Fruit fly (Drosophila melanogaster) whole organism, embryonic: ENCODE measurements around the gene OtopLc.

ENCODE experiments used
- Adf1 ChIP-seq: fragments of 200-800 bp; sonication (Bioruptor generic); IDR thresholded peaks from 2 replicates; pipeline ENCODE4 v1.3.6; 2022; ENCODE audit warnings: missing biosample characterization, missing genetic modification characterization
- CG10366 ChIP-seq: fragments of 200-800 bp; sonication (Bioruptor generic); IDR thresholded peaks from 2 replicates; pipeline ENCODE4 v1.3.6; 2022; ENCODE audit warnings: missing biosample characterization, missing genetic modification characterization
- CG10462 ChIP-seq: fragments of 200-800 bp; sonication (Bioruptor generic); optimal IDR thresholded peaks from 2 replicates; lab custom pipeline; 2016; ENCODE audit warnings: missing biosample characterization, missing genetic modification characterization
- CG10543 ChIP-seq: fragments of 200-800 bp; sonication (Bioruptor generic); optimal IDR thresholded peaks from 3 replicates; lab custom pipeline; 2017; ENCODE audit warnings: missing biosample characterization, mild to moderate bottlenecking, missing genetic modification characterization, moderate library complexity
- CG10565 ChIP-seq: fragments of 200-800 bp; sonication (Bioruptor generic); optimal IDR thresholded peaks from 3 replicates; lab custom pipeline; 2016; ENCODE audit warnings: missing biosample characterization, mild to moderate bottlenecking, missing genetic modification characterization
- CG14050 ChIP-seq: fragments of 200-800 bp; sonication (Bioruptor generic); IDR thresholded peaks from 3 replicates; pipeline ENCODE4 v1.3.6; 2022; ENCODE audit warnings: missing biosample characterization, missing genetic modification characterization
- CG1602 ChIP-seq: fragments of 200-800 bp; sonication (Bioruptor generic); optimal IDR thresholded peaks from 3 replicates; lab custom pipeline; 2016; ENCODE audit warnings: missing biosample characterization, missing genetic modification characterization
- CG16813 ChIP-seq: fragments of 200-800 bp; sonication (Bioruptor generic); IDR thresholded peaks from 3 replicates; pipeline ENCODE4 v1.3.6; 2022; ENCODE audit warnings: missing biosample characterization, missing genetic modification characterization; ENCODE audit not compliant: partially characterized antibody
- CG17385 ChIP-seq: fragments of 200-800 bp; sonication (Bioruptor generic); optimal IDR thresholded peaks from 3 replicates; lab custom pipeline; 2018; ENCODE audit warnings: missing biosample characterization, mild to moderate bottlenecking, missing genetic modification characterization
- CG17612 ChIP-seq: fragments of 200-800 bp; sonication (Bioruptor generic); IDR thresholded peaks from 2 replicates; pipeline ENCODE4 v1.3.6; 2022; ENCODE audit warnings: missing biosample characterization, missing genetic modification characterization
- CG18011 ChIP-seq: fragments of 200-800 bp; sonication (Bioruptor generic); optimal IDR thresholded peaks from 2 replicates; lab custom pipeline; 2017; ENCODE audit warnings: missing biosample characterization, missing genetic modification characterization, mild to moderate bottlenecking, moderate library complexity, missing genotype
- CG18262 ChIP-seq: fragments of 200-800 bp; optimal IDR thresholded peaks from 3 replicates; lab custom pipeline; 2019; ENCODE audit warnings: missing biosample characterization, mild to moderate bottlenecking, missing genetic modification characterization, moderate library complexity
- CG3163 ChIP-seq: fragments of 200-800 bp; sonication (Bioruptor generic); optimal IDR thresholded peaks from 3 replicates; lab custom pipeline; 2016; ENCODE audit warnings: missing biosample characterization, missing genetic modification characterization
- CG32532 ChIP-seq: fragments of 200-800 bp; sonication (Bioruptor generic); IDR thresholded peaks from 2 replicates; pipeline ENCODE4 v1.3.6; 2022; ENCODE audit warnings: missing biosample characterization, missing genetic modification characterization
- CG3407 ChIP-seq: fragments of 200-800 bp; sonication (Bioruptor generic); optimal IDR thresholded peaks from 2 replicates; lab custom pipeline; 2018; ENCODE audit warnings: missing biosample characterization, mild to moderate bottlenecking, missing genetic modification characterization
- CG3726 ChIP-seq: fragments of 200-800 bp; sonication (Bioruptor generic); IDR thresholded peaks from 3 replicates; pipeline ENCODE4, ENCODE4 v1.3.6; 2022; ENCODE audit warnings: missing biosample characterization, missing genetic modification characterization
- CG6765 ChIP-seq: fragments of 200-800 bp; sonication (Bioruptor generic); optimal IDR thresholded peaks from 3 replicates; lab custom pipeline; 2017; ENCODE audit warnings: missing biosample characterization, mild to moderate bottlenecking, missing genetic modification characterization
- CG7271 ChIP-seq: fragments of 200-800 bp; sonication (Bioruptor generic); optimal IDR thresholded peaks from 2 replicates; lab custom pipeline; 2018; ENCODE audit warnings: missing biosample characterization, mild to moderate bottlenecking, missing genetic modification characterization, moderate library complexity
- CG8290 ChIP-seq, 3 experiments: fragments of 200-800 bp; sonication (Bioruptor generic); optimal IDR thresholded peaks; 2 replicates each; lab custom pipeline; 2016 to 2019; ENCODE audit warnings: missing biosample characterization in 3 of 3, missing genetic modification characterization in 3 of 3, mild to moderate bottlenecking in 2 of 3, moderate library complexity in 1 of 3
- CrebB ChIP-seq: fragments of 200-800 bp; sonication (Bioruptor generic); optimal IDR thresholded peaks from 3 replicates; lab custom pipeline; 2018; ENCODE audit warnings: missing biosample characterization, mild to moderate bottlenecking, missing genetic modification characterization
- Dfd ChIP-seq, 2 experiments: fragments of >200 bp; optimal IDR thresholded peaks; 2 replicates each; lab custom pipeline; 2017; ENCODE audit warnings: missing biosample characterization in 2 of 2, missing genetic modification characterization in 2 of 2
- Gug ChIP-seq: fragments of 200-800 bp; sonication (Bioruptor generic); IDR thresholded peaks from 4 replicates; pipeline ENCODE4 v1.3.6; 2022; ENCODE audit warnings: missing biosample characterization, missing genetic modification characterization
- HLHmδ ChIP-seq: fragments of 200-800 bp; sonication (Bioruptor generic); optimal IDR thresholded peaks from 2 replicates; lab custom pipeline; 2018; ENCODE audit warnings: missing biosample characterization, mild to moderate bottlenecking, missing genetic modification characterization, moderate library complexity
- Hand ChIP-seq: fragments of 200-800 bp; sonication (Bioruptor generic); optimal IDR thresholded peaks from 2 replicates; lab custom pipeline; 2017; ENCODE audit warnings: mild to moderate bottlenecking, missing biosample characterization, missing genetic modification reagents, missing genetic modification characterization
- Hmx ChIP-seq: fragments of 200-800 bp; sonication (Bioruptor generic); optimal IDR thresholded peaks from 2 replicates; lab custom pipeline; 2016; ENCODE audit warnings: missing biosample characterization, missing genetic modification characterization
- Hsf ChIP-seq: fragments of 200-800 bp; sonication (Bioruptor generic); optimal IDR thresholded peaks from 3 replicates; lab custom pipeline; 2016; ENCODE audit warnings: missing biosample characterization, missing genetic modification characterization
- Kr ChIP-seq: fragments of 200-800 bp; sonication (Bioruptor generic); optimal IDR thresholded peaks from 2 replicates; lab custom pipeline; 2017; ENCODE audit warnings: missing biosample characterization, mild to moderate bottlenecking, missing genetic modification characterization
- Meics ChIP-seq: fragments of 200-800 bp; sonication (Bioruptor generic); optimal IDR thresholded peaks from 2 replicates; lab custom pipeline; 2017; ENCODE audit warnings: missing biosample characterization, mild to moderate bottlenecking, missing genetic modification characterization
- Pdp1 ChIP-seq, 2 experiments: fragments of 200-800 bp; sonication (Bioruptor generic); optimal IDR thresholded peaks; 3 replicates each; lab custom pipeline; 2016; ENCODE audit warnings: missing biosample characterization in 2 of 2, missing genetic modification characterization in 2 of 2, mild to moderate bottlenecking in 1 of 2, moderate library complexity in 1 of 2
- ara ChIP-seq: fragments of 200-800 bp; sonication (Bioruptor generic); IDR thresholded peaks from 2 replicates; pipeline ENCODE4 v1.3.6; 2022; ENCODE audit warnings: missing biosample characterization, missing genetic modification characterization
- br ChIP-seq: fragments of >200 bp; optimal IDR thresholded peaks from 2 replicates; lab custom pipeline; 2017
- cad ChIP-seq: fragments of >200 bp; optimal IDR thresholded peaks from 2 replicates; lab custom pipeline; 2017; ENCODE audit warnings: missing biosample characterization, missing genetic modification characterization
- cato ChIP-seq: fragments of 200-800 bp; sonication (Bioruptor generic); optimal IDR thresholded peaks from 2 replicates; lab custom pipeline; 2016; ENCODE audit warnings: missing biosample characterization, missing genetic modification characterization, borderline replicate concordance
- chn ChIP-seq: fragments of 200-800 bp; sonication (Bioruptor generic); optimal IDR thresholded peaks from 2 replicates; lab custom pipeline; 2016; ENCODE audit warnings: missing biosample characterization, missing genetic modification characterization
- dan ChIP-seq: fragments of 200-800 bp; sonication (Bioruptor generic); IDR thresholded peaks from 2 replicates; pipeline ENCODE4 v1.3.6; 2022; ENCODE audit warnings: missing biosample characterization, missing genetic modification characterization
- dmrt99B ChIP-seq: fragments of 200-800 bp; sonication (Bioruptor generic); optimal IDR thresholded peaks from 2 replicates; lab custom pipeline; 2018; ENCODE audit warnings: missing biosample characterization, mild to moderate bottlenecking, missing genetic modification characterization, moderate library complexity
- ham ChIP-seq: fragments of 200-800 bp; sonication (Bioruptor generic); IDR thresholded peaks from 2 replicates; pipeline ENCODE4 v1.3.6; 2022; ENCODE audit warnings: missing biosample characterization, missing genetic modification characterization
- insv ChIP-seq, 2 experiments: fragments of 200-800 bp; sonication (Bioruptor generic); optimal IDR thresholded peaks; 3 replicates each; lab custom pipeline; 2016 to 2018; ENCODE audit warnings: missing biosample characterization in 2 of 2, missing genetic modification characterization in 2 of 2
- nerfin-2 ChIP-seq: fragments of 200-800 bp; sonication (Bioruptor generic); IDR thresholded peaks from 2 replicates; pipeline ENCODE4 v1.3.6; 2022; ENCODE audit warnings: missing biosample characterization, missing genetic modification characterization; ENCODE audit not compliant: partially characterized antibody
- nom ChIP-seq: fragments of 200-800 bp; sonication (Bioruptor generic); optimal IDR thresholded peaks from 2 replicates; lab custom pipeline; 2017; ENCODE audit warnings: missing biosample characterization, missing genetic modification characterization, mild to moderate bottlenecking, moderate library complexity, missing genetic modification reagents
- otp ChIP-seq: fragments of 200-800 bp; sonication (Bioruptor generic); IDR thresholded peaks from 3 replicates; pipeline ENCODE4, ENCODE4 v1.3.6; 2022; ENCODE audit warnings: missing biosample characterization, missing genetic modification characterization
- pan ChIP-seq, 4 experiments: fragments of >200 bp in 3 of 4; fragments of 200-800 bp in 1 of 4; sonication (Bioruptor generic) in 1 of 4; optimal IDR thresholded peaks in 3 of 4; IDR thresholded peaks in 1 of 4; 2 replicates each; pipeline versions ENCODE4 v1.3.6 to Lab custom; 2017 to 2022; ENCODE audit warnings: missing biosample characterization in 2 of 4, missing genetic modification characterization in 2 of 4, mixed read lengths in 1 of 4
- psq ChIP-seq: fragments of 200-800 bp; sonication (Bioruptor generic); optimal IDR thresholded peaks from 2 replicates; lab custom pipeline; 2017; ENCODE audit warnings: missing biosample characterization, missing genetic modification characterization
- row ChIP-seq: fragments of 200-800 bp; sonication (Bioruptor generic); IDR thresholded peaks from 3 replicates; pipeline ENCODE4 v1.3.6; 2022; ENCODE audit warnings: missing biosample characterization, missing genetic modification characterization
- stc ChIP-seq: fragments of 200-800 bp; sonication (Bioruptor generic); IDR thresholded peaks from 2 replicates; pipeline ENCODE4 v1.3.6; 2022; ENCODE audit warnings: missing biosample characterization, missing genetic modification characterization
- sug ChIP-seq: fragments of 200-800 bp; optimal IDR thresholded peaks from 2 replicates; lab custom pipeline; 2019; ENCODE audit warnings: missing biosample characterization, mild to moderate bottlenecking, missing genetic modification characterization, moderate library complexity
- twi ChIP-seq: fragments of 200-800 bp; optimal IDR thresholded peaks from 2 replicates; lab custom pipeline; 2019; ENCODE audit warnings: missing biosample characterization, mild to moderate bottlenecking, missing genetic modification characterization, moderate library complexity
- unc-4 ChIP-seq: fragments of 200-800 bp; sonication (Bioruptor generic); IDR thresholded peaks from 2 replicates; pipeline ENCODE4 v1.3.6; 2022; ENCODE audit warnings: missing biosample characterization, missing genetic modification characterization; ENCODE audit not compliant: partially characterized antibody
- vnd ChIP-seq: fragments of 200-800 bp; sonication (Bioruptor generic); IDR thresholded peaks from 3 replicates; pipeline ENCODE4 v1.3.6; 2022; ENCODE audit warnings: missing biosample characterization, missing genetic modification characterization; ENCODE audit not compliant: partially characterized antibody
- wdn ChIP-seq: fragments of 200-800 bp; sonication (Bioruptor generic); IDR thresholded peaks from 2 replicates; pipeline ENCODE4 v1.3.6; 2022; ENCODE audit warnings: missing biosample characterization, missing genetic modification characterization
- zen2 ChIP-seq: fragments of 200-800 bp; sonication (Bioruptor generic); IDR thresholded peaks from 3 replicates; pipeline ENCODE4 v1.3.6; 2022; ENCODE audit warnings: missing biosample characterization, missing genetic modification characterization; ENCODE audit not compliant: partially characterized antibody

Gene OtopLc

DNA sequence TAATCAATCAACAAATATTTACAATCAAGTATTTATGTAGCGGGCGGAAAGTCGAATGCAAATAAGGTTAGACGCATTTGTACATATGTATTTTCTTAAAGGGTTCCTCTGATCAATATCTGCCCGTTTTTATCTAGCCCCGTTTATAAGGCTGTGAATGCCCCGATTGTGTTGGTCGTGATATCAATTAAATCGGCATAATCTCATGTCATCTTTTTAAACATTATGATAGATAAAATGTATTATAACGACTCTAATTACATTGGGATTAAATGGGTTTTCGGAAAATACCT is 15.5 kb upstream of the OtopLc start (continued):
- TF ChIP-seq CG17385 (GFP tag; lab: Kevin White, UChicago) (no peak), ham (GFP tag; lab: Robert Waterston, UW) (peak; percentile 2; the same call in 1 of the 2 replicates), psq (GFP tag; lab: Kevin White, UChicago) (no peak), CG8290 (GFP tag; optimal IDR thresholded peaks at IDR 0.05; lab: Kevin White, UChicago) (no peak), CG8290 (tag; optimal IDR thresholded peaks at IDR 0.05; lab: Kevin White, UChicago) (no peak), Pdp1 (GFP tag; optimal IDR thresholded peaks at IDR 0.05; lab: Kevin White, UChicago) (no peak), CG3163 (GFP tag; lab: Kevin White, UChicago) (no peak), sug (no peak), pan (optimal IDR thresholded peaks at IDR 0.05; lab: Kevin White, UChicago) (no peak), pan (GFP tag; optimal IDR thresholded peaks at IDR 0.05 in 1 of 2, IDR thresholded peaks at IDR 0.05 in 1 of 2) (peak in 1 of 2 experiments; percentile 1), CG16813 (no peak), HLHmδ (GFP tag; lab: Kevin White, UChicago) (no peak), vnd (no peak), twi (no peak), br (lab: Kevin White, UChicago) (no peak), CrebB (tag; lab: Kevin White, UChicago) (no peak), zen2 (no peak), Gug (GFP tag; lab: Robert Waterston, UW) (no peak), CG17612 (GFP tag; lab: Robert Waterston, UW) (peak; percentile 2; the same call in 1 of the 2 replicates), cato (GFP tag; lab: Kevin White, UChicago) (no peak), otp (GFP tag; lab: Robert Waterston, UW) (no peak), ara (GFP tag; lab: Robert Waterston, UW) (peak; percentile 3; the same call in 1 of the 2 replicates), Kr (GFP tag; lab: Kevin White, UChicago) (no peak), chn (GFP tag; lab: Kevin White, UChicago) (no peak), Hand (no peak), CG10565 (GFP tag; lab: Kevin White, UChicago) (no peak), nom (no peak), Dfd (GFP tag; optimal IDR thresholded peaks at IDR 0.05; lab: Kevin White, UChicago) (no peak), nerfin-2 (GFP tag; lab: Robert Waterston, UW) (no peak), dan (GFP tag; lab: Robert Waterston, UW) (no peak), CG6765 (no peak), CG10543 (GFP tag; lab: Kevin White, UChicago) (peak; percentile 21), Meics (GFP tag; lab: Kevin White, UChicago) (no peak), CG10366 (no peak), Hmx (no peak), CG7271 (tag; lab: Kevin White, UChicago) (no peak), CG18011 (GFP tag; lab: Kevin White, UChicago) (no peak), CG14050 (GFP tag; lab: Robert Waterston, UW) (0 out of 3 replicates have a peak, but pooled peaks have one; percentile 5), dmrt99B (no peak), stc (no peak), CG18262 (no peak), Adf1 (GFP tag; lab: Robert Waterston, UW) (no peak), Hsf (GFP tag; lab: Kevin White, UChicago) (no peak), CG1602 (GFP tag; lab: Kevin White, UChicago) (no peak), insv (GFP tag; optimal IDR thresholded peaks at IDR 0.05; lab: Kevin White, UChicago) (peak in 1 of 2 experiments; percentile 10), CG10462 (GFP tag; lab: Kevin White, UChicago) (no peak), unc-4 (no peak), row (GFP tag; lab: Robert Waterston, UW) (no peak), wdn (no peak), CG3407 (GFP tag; lab: Kevin White, UChicago) (no peak), CG32532 (no peak), CG3726 (no peak), cad (GFP tag; lab: Kevin White, UChicago) (no peak)
